Fruit fly (Drosophila melanogaster): Measurements from ENCODE around the gene CG3407.

The CG3407 gene

DNA sequence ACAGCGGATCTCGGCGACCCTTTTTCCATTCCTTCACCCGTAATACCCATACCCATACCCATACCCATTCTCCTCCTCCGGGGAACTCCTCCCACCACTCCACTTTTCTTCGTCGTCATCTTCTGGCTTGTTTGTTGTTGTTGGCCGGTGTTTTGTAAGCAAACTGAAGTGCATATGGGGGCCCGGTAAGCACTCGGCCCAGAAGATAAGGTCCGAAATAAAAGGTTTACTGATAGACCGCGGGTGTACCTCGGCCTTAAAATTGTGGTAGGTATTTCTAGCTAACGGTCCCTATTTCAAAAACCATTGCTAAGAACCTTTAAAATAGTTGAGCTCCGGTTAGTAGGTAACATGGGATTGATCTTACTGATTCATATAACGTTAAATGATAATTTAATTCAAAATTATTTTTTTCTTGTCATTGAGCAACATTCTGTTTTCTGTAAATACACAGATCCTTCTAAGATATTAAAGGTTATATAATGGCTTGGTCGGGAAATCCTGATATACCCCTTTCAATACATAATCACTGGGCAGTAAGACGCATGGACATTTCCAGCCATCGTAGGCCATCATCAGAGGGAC lies 37.4 kb downstream of the CG3407 start (continued):
- TF ChIP-seq CG4404 (GFP tag; IDR thresholded peaks at IDR 0.05) = peak; percentile 82
- no peak for TF ChIP-seq CG9797 (GFP tag; optimal IDR thresholded peaks at IDR 0.05)
- TF ChIP-seq cg (GFP tag; optimal IDR thresholded peaks at IDR 0.05) = no peak
- no peak for TF ChIP-seq NFAT (GFP tag; IDR thresholded peaks at IDR 0.05)
- peak; percentile 7 for TF ChIP-seq ab (GFP tag; optimal IDR thresholded peaks at IDR 0.05)
- no peak for TF ChIP-seq gro (GFP tag; optimal IDR thresholded peaks at IDR 0.05)
- no peak for TF ChIP-seq jing (GFP tag; optimal IDR thresholded peaks at IDR 0.05)
- TF ChIP-seq CG18011 (GFP tag; optimal IDR thresholded peaks at IDR 0.05) = no peak
- no peak for TF ChIP-seq stwl (tag; optimal IDR thresholded peaks at IDR 0.05)
- TF ChIP-seq crc (GFP tag; optimal IDR thresholded peaks at IDR 0.05) = no peak
- no peak for TF ChIP-seq Oaz (GFP tag; IDR thresholded peaks at IDR 0.05)
- TF ChIP-seq CG5180 (GFP tag; optimal IDR thresholded peaks at IDR 0.05) = no peak
- 0 out of 2 replicates have a peak, but pooled peaks have one; percentile 40 for TF ChIP-seq CG32767 (GFP tag; IDR thresholded peaks at IDR 0.05)
- TF ChIP-seq trem (tag; optimal IDR thresholded peaks at IDR 0.05) = peak; percentile 16
- no peak for TF ChIP-seq en (GFP tag; optimal IDR thresholded peaks at IDR 0.05)
- peak; percentile 58 for TF ChIP-seq kni (GFP tag; optimal IDR thresholded peaks at IDR 0.05)
- no peak for TF ChIP-seq Neu2 (GFP tag; optimal IDR thresholded peaks at IDR 0.05; ENCODE audit: borderline replicate concordance)
- no peak for TF ChIP-seq crp (GFP tag; optimal IDR thresholded peaks at IDR 0.05)
- peak; percentile 40 for TF ChIP-seq CG4820 (GFP tag; optimal IDR thresholded peaks at IDR 0.05)
- peak; percentile 58 for TF ChIP-seq fd96Cb (tag; optimal IDR thresholded peaks at IDR 0.05)
- TF ChIP-seq CG3065 (GFP tag; optimal IDR thresholded peaks at IDR 0.05) = no peak
- peak in 1 of 3 experiments; percentile 67 for TF ChIP-seq lola (GFP tag; optimal IDR thresholded peaks at IDR 0.05)
- no peak for TF ChIP-seq CG11723 (GFP tag; optimal IDR thresholded peaks at IDR 0.05)
- no peak for TF ChIP-seq seq (GFP tag; IDR thresholded peaks at IDR 0.05)
- TF ChIP-seq sqz (GFP tag; optimal IDR thresholded peaks at IDR 0.05) = no peak
- no peak for TF ChIP-seq Taf1 (GFP tag; IDR thresholded peaks at IDR 0.05)
- no peak for TF ChIP-seq exex (tag; optimal IDR thresholded peaks at IDR 0.05)
- no peak for TF ChIP-seq CG2129 (GFP tag; IDR thresholded peaks at IDR 0.05; ENCODE audit: partially characterized antibody)
- TF ChIP-seq CG12104 (GFP tag; optimal IDR thresholded peaks at IDR 0.05) = peak; percentile 10
- TF ChIP-seq CG14667 (GFP tag; IDR thresholded peaks at IDR 0.05) = peak; percentile 40
- TF ChIP-seq CG10274 (GFP tag; optimal IDR thresholded peaks at IDR 0.05) = no peak
- TF ChIP-seq caup (GFP tag; optimal IDR thresholded peaks at IDR 0.05; ENCODE audit: severe bottlenecking) = no peak
- 0 out of 2 replicates have a peak, but pooled peaks have one; percentile 11 for TF ChIP-seq Ada2b (GFP tag; IDR thresholded peaks at IDR 0.05)
- no peak for TF ChIP-seq Lim3 (GFP tag; IDR thresholded peaks at IDR 0.05)
- no peak for TF ChIP-seq vnd (GFP tag; IDR thresholded peaks at IDR 0.05; ENCODE audit: partially characterized antibody)
- TF ChIP-seq CG33557 (GFP tag; optimal IDR thresholded peaks at IDR 0.05) = no peak
- no peak for TF ChIP-seq pfk (GFP tag; optimal IDR thresholded peaks at IDR 0.05)
- peak; percentile 56 for TF ChIP-seq CG10209 (GFP tag; optimal IDR thresholded peaks at IDR 0.05)
- TF ChIP-seq CG12236 (GFP tag; optimal IDR thresholded peaks at IDR 0.05) = no peak
- peak; percentile 55; the same call in 1 of the 3 replicates for TF ChIP-seq ken (GFP tag; IDR thresholded peaks at IDR 0.05)
- TF ChIP-seq Sox100B (GFP tag; optimal IDR thresholded peaks at IDR 0.05) = peak; percentile 18
- no peak for TF ChIP-seq Doc2 (GFP tag; IDR thresholded peaks at IDR 0.05)
- no peak for TF ChIP-seq wdn (GFP tag; IDR thresholded peaks at IDR 0.05)
- no peak for TF ChIP-seq HLH4C (GFP tag; IDR thresholded peaks at IDR 0.05; ENCODE audit: partially characterized antibody)
- TF ChIP-seq CG6254 (GFP tag; optimal IDR thresholded peaks at IDR 0.05) = peak; percentile 29
- TF ChIP-seq vfl (GFP tag; optimal IDR thresholded peaks at IDR 0.05) = no peak
- no peak for TF ChIP-seq Antp (GFP tag; optimal IDR thresholded peaks at IDR 0.05)
- TF ChIP-seq bcd (GFP tag; optimal IDR thresholded peaks at IDR 0.05) = peak; percentile 25
- TF ChIP-seq CG8359 (GFP tag; optimal IDR thresholded peaks at IDR 0.05; ENCODE audit: borderline replicate concordance) = no peak

All from whole organism, embryonic.